Worm (Caenorhabditis elegans): ENCODE results near the gene elt-3.
A peak's percentile ranks its signal among the peaks of the same experiment; 100 is the strongest.

The elt-3 gene

DNA sequence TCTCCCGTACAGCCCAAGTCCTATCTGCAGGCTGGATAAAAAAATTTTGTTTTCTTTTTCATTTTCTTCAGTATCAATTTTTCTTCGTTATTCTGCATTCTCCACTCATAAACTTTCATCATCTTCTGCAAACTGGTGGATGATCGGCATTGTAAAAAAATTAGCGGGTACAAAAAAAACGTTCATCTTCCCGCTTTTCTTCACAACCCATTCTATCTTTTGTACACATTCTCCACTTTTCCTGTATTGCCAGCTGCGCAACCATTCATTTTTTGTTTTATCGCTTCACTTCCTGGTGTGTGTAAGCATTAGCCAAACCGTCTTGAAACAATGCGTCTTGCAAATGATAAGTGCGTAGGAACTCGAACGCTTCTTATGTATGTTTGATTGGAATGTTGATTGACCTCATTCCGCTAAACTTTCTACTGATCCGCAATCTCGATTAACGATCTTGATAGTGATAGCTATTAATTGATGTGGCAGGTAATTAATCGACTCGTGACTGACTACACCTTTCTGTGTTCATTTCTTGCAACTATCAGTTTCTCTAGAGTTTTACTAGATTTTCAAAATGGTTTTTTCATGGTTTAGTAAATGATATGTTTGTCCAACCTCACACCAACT, 39.9 kb downstream of the elt-3 start:
- TF ChIP-seq elt-1 (tag; optimal IDR thresholded peaks at IDR 0.05; ENCODE audit: borderline replicate concordance, insufficient read depth) (peak; percentile 80), ham-2 (GFP tag; optimal IDR thresholded peaks at IDR 0.05) (peak; percentile 85), unc-62 (GFP tag; optimal IDR thresholded peaks at IDR 0.05) (peak; percentile 75), mep-1 (tag; optimal IDR thresholded peaks at IDR 0.05) (no peak), nhr-28 (tag; optimal IDR thresholded peaks at IDR 0.05) (no peak), lin-13 (tag; optimal IDR thresholded peaks at IDR 0.05) (no peak), drap-1 (GFP tag; optimal IDR thresholded peaks at IDR 0.05) (no peak)

DNA sequence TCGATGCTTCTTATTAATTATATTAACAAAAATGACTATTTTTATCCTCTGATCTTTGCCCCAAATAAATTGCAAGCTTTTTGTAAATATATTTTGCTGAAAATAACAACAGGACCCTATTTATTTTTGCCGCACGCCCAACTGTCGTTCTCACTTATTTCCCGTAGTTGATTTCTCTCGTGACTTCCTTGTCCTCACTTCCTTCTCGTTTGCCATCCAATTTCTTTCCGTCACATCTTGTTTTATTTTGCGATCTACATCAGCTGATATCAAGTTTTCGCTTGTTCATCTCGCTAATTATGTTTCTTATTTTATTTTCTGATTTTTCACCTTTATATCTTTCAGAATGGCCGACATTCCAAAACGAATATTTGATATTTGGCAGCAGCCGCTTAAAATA, 40.6 kb downstream of the elt-3 start, which contains the start of gene F48F7.5:
Gene F48F7.5, plus strand, starts transcription at position 340 of the 400 bp plus-strand sequence.
- TF ChIP-seq lsy-2 (tag; optimal IDR thresholded peaks at IDR 0.05) (no peak), tbx-8 (GFP tag; optimal IDR thresholded peaks at IDR 0.05) (no peak), nhr-76 (tag; optimal IDR thresholded peaks at IDR 0.05) (no peak), mab-5 (tag; optimal IDR thresholded peaks at IDR 0.05) (no peak), lin-13 (tag; optimal IDR thresholded peaks at IDR 0.05) (no peak), nhr-12 (tag; optimal IDR thresholded peaks at IDR 0.05) (no peak), pha-4 (tag; optimal IDR thresholded peaks at IDR 0.05) (no peak), flh-1 (GFP tag; optimal IDR thresholded peaks at IDR 0.05) (no peak), ceh-39 (tag; optimal IDR thresholded peaks at IDR 0.05) (no peak), ces-1 (GFP tag; optimal IDR thresholded peaks at IDR 0.05) (no peak), ham-2 (GFP tag; optimal IDR thresholded peaks at IDR 0.05) (no peak), hlh-1 (tag; optimal IDR thresholded peaks at IDR 0.05) (no peak), ceh-83 (GFP tag; optimal IDR thresholded peaks at IDR 0.05) (no peak), M03D4.4 (tag; optimal IDR thresholded peaks at IDR 0.05) (no peak), elt-1 (tag; optimal IDR thresholded peaks at IDR 0.05; ENCODE audit: borderline replicate concordance, insufficient read depth) (no peak)

DNA sequence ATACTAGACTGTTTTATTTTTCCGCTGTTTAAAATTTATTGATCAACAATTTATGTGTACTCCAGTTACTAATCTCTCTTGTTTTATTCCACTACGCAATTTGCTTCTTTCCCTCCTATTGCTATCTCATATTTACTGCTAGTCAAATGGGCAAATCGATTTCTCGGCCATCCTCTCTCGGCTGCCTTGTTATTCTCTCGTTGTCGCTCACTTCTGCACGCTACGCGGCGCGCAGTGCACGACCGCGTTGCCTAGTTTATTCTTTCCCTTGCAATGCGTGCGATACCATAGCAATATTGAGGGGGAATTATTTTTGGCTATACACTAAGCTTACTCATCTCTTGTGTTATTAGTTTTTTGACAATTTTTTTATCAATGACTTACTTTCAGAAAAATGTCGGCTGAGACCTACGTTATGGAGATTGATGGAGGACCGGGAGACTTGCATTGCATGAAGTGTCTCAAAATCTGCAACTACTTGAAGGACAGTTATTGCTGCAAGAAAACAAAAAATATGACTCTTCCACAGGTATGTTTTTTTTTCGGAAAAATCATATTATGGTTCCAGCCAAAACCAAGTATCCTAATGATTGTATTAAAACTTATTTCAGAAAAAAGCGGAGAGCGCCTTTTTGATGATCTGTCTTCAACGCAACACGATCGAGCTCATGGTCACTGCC, 42.9 kb downstream of the elt-3 start, which contains the start of gene F48F7.6:
Gene F48F7.6, plus strand, starts transcription at position 391 of the 680 bp plus-strand sequence.
- TF ChIP-seq elt-1 (tag; optimal IDR thresholded peaks at IDR 0.05; ENCODE audit: borderline replicate concordance, insufficient read depth) (no peak), drap-1 (GFP tag; optimal IDR thresholded peaks at IDR 0.05) (peak; percentile 31), lin-32 (GFP tag; optimal IDR thresholded peaks at IDR 0.05) (no peak), M03D4.4 (tag; optimal IDR thresholded peaks at IDR 0.05) (peak; percentile 6), unc-62 (GFP tag; optimal IDR thresholded peaks at IDR 0.05) (peak; percentile 28), ztf-11 (tag; optimal IDR thresholded peaks at IDR 0.05) (no peak), lin-13 (tag; optimal IDR thresholded peaks at IDR 0.05) (no peak), mls-2 (tag; optimal IDR thresholded peaks at IDR 0.05) (no peak), ceh-43 (GFP tag; optimal IDR thresholded peaks at IDR 0.05) (no peak), nhr-2 (tag; optimal IDR thresholded peaks at IDR 0.05) (no peak), pha-4 (tag; optimal IDR thresholded peaks at IDR 0.05) (peak; percentile 42), nhr-28 (tag; optimal IDR thresholded peaks at IDR 0.05) (no peak), mab-5 (tag; optimal IDR thresholded peaks at IDR 0.05) (no peak), ceh-39 (tag; optimal IDR thresholded peaks at IDR 0.05) (peak; percentile 80), nhr-12 (tag; optimal IDR thresholded peaks at IDR 0.05) (no peak), ces-1 (GFP tag; optimal IDR thresholded peaks at IDR 0.05) (peak; percentile 67), hlh-1 (tag; optimal IDR thresholded peaks at IDR 0.05) (peak; percentile 40), unc-39 (tag; optimal IDR thresholded peaks at IDR 0.05) (no peak), nhr-237 (tag; optimal IDR thresholded peaks at IDR 0.05) (peak; percentile 42), cnd-1 (tag; optimal IDR thresholded peaks at IDR 0.05) (no peak), sem-2 (GFP tag; optimal IDR thresholded peaks at IDR 0.05) (no peak), nhr-76 (tag; optimal IDR thresholded peaks at IDR 0.05) (no peak), bed-3 (GFP tag; optimal IDR thresholded peaks at IDR 0.05) (no peak), snpc-4 (tag; optimal IDR thresholded peaks at IDR 0.05) (no peak), elt-3 (tag; optimal IDR thresholded peaks at IDR 0.05) (no peak), flh-1 (GFP tag; optimal IDR thresholded peaks at IDR 0.05) (no peak), ceh-83 (GFP tag; optimal IDR thresholded peaks at IDR 0.05) (no peak), tbx-8 (GFP tag; optimal IDR thresholded peaks at IDR 0.05) (no peak), unc-120 (tag; optimal IDR thresholded peaks at IDR 0.05; ENCODE audit: poor library complexity, severe bottlenecking) (peak; percentile 12), blmp-1 (tag; optimal IDR thresholded peaks at IDR 0.05) (no peak), mep-1 (tag; optimal IDR thresholded peaks at IDR 0.05) (peak; percentile 58), sptf-1 (tag; optimal IDR thresholded peaks at IDR 0.05) (peak; percentile 38), lsy-2 (tag; optimal IDR thresholded peaks at IDR 0.05) (no peak), ham-2 (GFP tag; optimal IDR thresholded peaks at IDR 0.05) (peak; percentile 74), zip-8 (tag; optimal IDR thresholded peaks at IDR 0.05) (no peak)
